3 fruit fly cellular contexts compared by ENCODE assay signal in the genomic region with DNA sequence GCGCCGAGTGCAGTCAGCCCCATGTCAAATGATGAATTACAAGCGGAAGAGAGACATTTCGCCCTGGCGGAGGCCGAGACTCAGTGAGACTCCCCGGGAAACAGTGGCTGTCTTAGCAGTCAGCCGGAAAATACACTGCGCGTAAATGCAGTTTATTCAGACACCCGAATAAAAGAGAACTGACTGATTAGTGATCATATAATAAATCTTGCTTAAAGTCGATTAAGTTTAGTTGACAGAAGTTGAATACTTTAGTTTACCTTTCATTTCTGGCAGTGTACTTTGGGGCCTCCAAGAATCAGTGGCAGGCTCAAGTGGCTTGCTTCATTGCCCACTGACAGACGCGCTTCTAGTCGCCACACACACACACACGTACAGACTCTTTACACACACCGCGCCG.
TF ChIP-seq lines count a peak whose summit lies in the region.

No protein-coding gene starts in this region.

TF ChIP-seq in whole organism, embryonic, 481 proteins besides CTCF, POLR2A, EP300 and RAD21 (continued from another document and continues in another):
- no peak for TF ChIP-seq Nf-YB (GFP tag; optimal IDR thresholded peaks at IDR 0.05; lab: Kevin White, UChicago)
- peak; percentile 15 for TF ChIP-seq CG10267 (tag; optimal IDR thresholded peaks at IDR 0.05; lab: Kevin White, UChicago)
- TF ChIP-seq Dll (GFP tag; IDR thresholded peaks at IDR 0.05; lab: Robert Waterston, UW; ENCODE audit: partially characterized antibody), result no peak
- no peak for TF ChIP-seq sd (tag; optimal IDR thresholded peaks at IDR 0.05; lab: Kevin White, UChicago)
- no peak for TF ChIP-seq CG7786 (GFP tag; optimal IDR thresholded peaks at IDR 0.05; lab: Kevin White, UChicago)
- no peak for TF ChIP-seq CG5245 (GFP tag; optimal IDR thresholded peaks at IDR 0.05; lab: Kevin White, UChicago)
- no peak for TF ChIP-seq CG6813 (GFP tag; optimal IDR thresholded peaks at IDR 0.05; lab: Kevin White, UChicago)
- TF ChIP-seq CG13775 (GFP tag; optimal IDR thresholded peaks at IDR 0.05; lab: Kevin White, UChicago), result peak; percentile 24
- TF ChIP-seq bowl (GFP tag; IDR thresholded peaks at IDR 0.05; lab: Robert Waterston, UW), result no peak
- TF ChIP-seq CG42726 (GFP tag; IDR thresholded peaks at IDR 0.05; lab: Robert Waterston, UW; ENCODE audit: partially characterized antibody), result no peak
- TF ChIP-seq ken (GFP tag; IDR thresholded peaks at IDR 0.05; lab: Robert Waterston, UW), result 0 out of 3 replicates have a peak, but pooled peaks have one; percentile 5
- TF ChIP-seq Mes4 (GFP tag; optimal IDR thresholded peaks at IDR 0.05; lab: Kevin White, UChicago), result no peak
- no peak for TF ChIP-seq CG9797 (GFP tag; optimal IDR thresholded peaks at IDR 0.05; lab: Kevin White, UChicago)
- peak; percentile 57; the same call in 1 of the 2 replicates for TF ChIP-seq Xrp1 (GFP tag; IDR thresholded peaks at IDR 0.05; lab: Robert Waterston, UW)
- no peak for TF ChIP-seq CG12769 (tag; optimal IDR thresholded peaks at IDR 0.05; lab: Kevin White, UChicago)
- TF ChIP-seq mam (GFP tag; optimal IDR thresholded peaks at IDR 0.05; lab: Kevin White, UChicago), result no peak
- no peak for TF ChIP-seq exex (tag; optimal IDR thresholded peaks at IDR 0.05; lab: Kevin White, UChicago)
- TF ChIP-seq CG13296 (GFP tag; optimal IDR thresholded peaks at IDR 0.05; lab: Kevin White, UChicago), result no peak
- no peak for TF ChIP-seq CG3065 (GFP tag; optimal IDR thresholded peaks at IDR 0.05; lab: Kevin White, UChicago)
- no peak for TF ChIP-seq Aef1 (GFP tag; IDR thresholded peaks at IDR 0.05; lab: Robert Waterston, UW)
- no peak for TF ChIP-seq CG13894 (tag; optimal IDR thresholded peaks at IDR 0.05; lab: Kevin White, UChicago)
- no peak for TF ChIP-seq pan (optimal IDR thresholded peaks at IDR 0.05; lab: Kevin White, UChicago)
- no peak for TF ChIP-seq pan (GFP tag; optimal IDR thresholded peaks at IDR 0.05 in 1 of 2, IDR thresholded peaks at IDR 0.05 in 1 of 2)
- TF ChIP-seq dm (GFP tag; optimal IDR thresholded peaks at IDR 0.05; lab: Kevin White, UChicago), result no peak
- no peak for TF ChIP-seq tap (tag; optimal IDR thresholded peaks at IDR 0.05; lab: Kevin White, UChicago)
- 0 out of 2 replicates have a peak, but pooled peaks have one; percentile 18 for TF ChIP-seq ttk (GFP tag; IDR thresholded peaks at IDR 0.05; lab: Robert Waterston, UW)
- no peak for TF ChIP-seq seq (GFP tag; IDR thresholded peaks at IDR 0.05; lab: Robert Waterston, UW)
- no peak for TF ChIP-seq CoRest (tag; optimal IDR thresholded peaks at IDR 0.05; lab: Kevin White, UChicago)
- peak; percentile 59; the same call in 1 of the 3 replicates for TF ChIP-seq ci (GFP tag; IDR thresholded peaks at IDR 0.05; lab: Robert Waterston, UW)
- TF ChIP-seq pnt (GFP tag; optimal IDR thresholded peaks at IDR 0.05; lab: Kevin White, UChicago), result no peak
- no peak for TF ChIP-seq CG2116 (GFP tag; optimal IDR thresholded peaks at IDR 0.05; lab: Kevin White, UChicago)
- no peak for TF ChIP-seq grau (tag; optimal IDR thresholded peaks at IDR 0.05; lab: Kevin White, UChicago)
- TF ChIP-seq CG15269 (tag; optimal IDR thresholded peaks at IDR 0.05; lab: Kevin White, UChicago), result no peak
- TF ChIP-seq hkb (optimal IDR thresholded peaks at IDR 0.05; lab: Kevin White, UChicago), result no peak
- no peak for TF ChIP-seq hkb (GFP tag; IDR thresholded peaks at IDR 0.05; lab: Robert Waterston, UW)
- no peak for TF ChIP-seq CG8089 (GFP tag; optimal IDR thresholded peaks at IDR 0.05; lab: Kevin White, UChicago)
- no peak for TF ChIP-seq crc (GFP tag; optimal IDR thresholded peaks at IDR 0.05; lab: Kevin White, UChicago)
- no peak for TF ChIP-seq CG18619 (GFP tag; optimal IDR thresholded peaks at IDR 0.05; lab: Kevin White, UChicago)
- no peak for TF ChIP-seq CG1832 (GFP tag; optimal IDR thresholded peaks at IDR 0.05; lab: Kevin White, UChicago)
- TF ChIP-seq CG7357 (GFP tag; IDR thresholded peaks at IDR 0.05; lab: Robert Waterston, UW), result no peak
- TF ChIP-seq CG13424 (tag; optimal IDR thresholded peaks at IDR 0.05; lab: Kevin White, UChicago), result no peak
- TF ChIP-seq Dip3 (GFP tag; optimal IDR thresholded peaks at IDR 0.05; lab: Kevin White, UChicago), result no peak
- no peak for TF ChIP-seq CG12942 (GFP tag; optimal IDR thresholded peaks at IDR 0.05; lab: Kevin White, UChicago)
- TF ChIP-seq klu (GFP tag; IDR thresholded peaks at IDR 0.05; lab: Robert Waterston, UW), result no peak

TF ChIP-seq in whole organism, prepupa, 60 proteins besides CTCF, POLR2A, EP300 and RAD21 (continued from another document):
- peak; percentile 50 for TF ChIP-seq Sox15 (GFP tag; optimal IDR thresholded peaks at IDR 0.05; lab: Kevin White, UChicago)
- no peak for TF ChIP-seq fd85E (GFP tag; optimal IDR thresholded peaks at IDR 0.05; lab: Kevin White, UChicago)
- TF ChIP-seq CG16779 (tag; optimal IDR thresholded peaks at IDR 0.05; lab: Kevin White, UChicago), result peak; percentile 62
- TF ChIP-seq eg (GFP tag; IDR thresholded peaks at IDR 0.05; lab: Robert Waterston, UW), result peak; percentile 73
- no peak for TF ChIP-seq dac (GFP tag; optimal IDR thresholded peaks at IDR 0.05; lab: Kevin White, UChicago)
- TF ChIP-seq lz (GFP tag; optimal IDR thresholded peaks at IDR 0.05; lab: Kevin White, UChicago), result peak; percentile 23
- TF ChIP-seq Sox14 (GFP tag; optimal IDR thresholded peaks at IDR 0.05; lab: Kevin White, UChicago), result peak; percentile 77
- TF ChIP-seq CG6276 (GFP tag; optimal IDR thresholded peaks at IDR 0.05; lab: Kevin White, UChicago), result peak; percentile 29
- no peak for TF ChIP-seq Blimp-1 (GFP tag; optimal IDR thresholded peaks at IDR 0.05; lab: Kevin White, UChicago)
- TF ChIP-seq Sox102F (GFP tag; optimal IDR thresholded peaks at IDR 0.05; lab: Kevin White, UChicago), result peak; percentile 30
- TF ChIP-seq Eip75B (GFP tag; optimal IDR thresholded peaks at IDR 0.05; lab: Kevin White, UChicago), result peak; percentile 76
- no peak for TF ChIP-seq Smox (GFP tag; optimal IDR thresholded peaks at IDR 0.05; lab: Kevin White, UChicago)
- peak; percentile 73 for TF ChIP-seq CG10631 (GFP tag; optimal IDR thresholded peaks at IDR 0.05; lab: Kevin White, UChicago)
- TF ChIP-seq acj6 (GFP tag; optimal IDR thresholded peaks at IDR 0.05; lab: Kevin White, UChicago), result peak; percentile 69
- TF ChIP-seq Lpt (GFP tag; optimal IDR thresholded peaks at IDR 0.05; lab: Kevin White, UChicago), result peak; percentile 42
- peak; percentile 61 for TF ChIP-seq dsx (GFP tag; optimal IDR thresholded peaks at IDR 0.05; lab: Kevin White, UChicago; ENCODE audit: poor library complexity, severe bottlenecking)
- TF ChIP-seq CG3919 (GFP tag; optimal IDR thresholded peaks at IDR 0.05; lab: Kevin White, UChicago), result peak; percentile 80
- TF ChIP-seq CG31627 (GFP tag; optimal IDR thresholded peaks at IDR 0.05; lab: Kevin White, UChicago), result peak; percentile 37
- TF ChIP-seq Gug (GFP tag; IDR thresholded peaks at IDR 0.05; lab: Robert Waterston, UW), result peak; percentile 56; the same call in 1 of the 2 replicates
- no peak for TF ChIP-seq Eip93F (GFP tag; optimal IDR thresholded peaks at IDR 0.05; lab: Kevin White, UChicago)
- peak; percentile 55 for TF ChIP-seq CG11762 (GFP tag; optimal IDR thresholded peaks at IDR 0.05; lab: Kevin White, UChicago; ENCODE audit: insufficient read depth)
- TF ChIP-seq CG6808 (GFP tag; optimal IDR thresholded peaks at IDR 0.05; lab: Kevin White, UChicago), result peak; percentile 77
- TF ChIP-seq Met (GFP tag; optimal IDR thresholded peaks at IDR 0.05; lab: Kevin White, UChicago), result peak; percentile 59
- TF ChIP-seq CG3032 (tag; optimal IDR thresholded peaks at IDR 0.05; lab: Kevin White, UChicago), result peak; percentile 74
- peak; percentile 91 for TF ChIP-seq Eip78C (GFP tag; lab: Kevin White, UChicago)
- no peak for TF ChIP-seq fkh (GFP tag; optimal IDR thresholded peaks at IDR 0.05; lab: Kevin White, UChicago)
- peak; percentile 75 for TF ChIP-seq achi (GFP tag; optimal IDR thresholded peaks at IDR 0.05; lab: Kevin White, UChicago)
- TF ChIP-seq pdm3 (GFP tag; optimal IDR thresholded peaks at IDR 0.05; lab: Kevin White, UChicago), result peak; percentile 67
- no peak for TF ChIP-seq CG6854 (GFP tag; optimal IDR thresholded peaks at IDR 0.05; lab: Kevin White, UChicago)
- TF ChIP-seq fd59A (GFP tag; optimal IDR thresholded peaks at IDR 0.05; lab: Kevin White, UChicago), result peak; percentile 54
- TF ChIP-seq CG6792 (GFP tag; optimal IDR thresholded peaks at IDR 0.05; lab: Kevin White, UChicago), result peak; percentile 67
- TF ChIP-seq CG11902 (GFP tag; optimal IDR thresholded peaks at IDR 0.05; lab: Kevin White, UChicago), result peak; percentile 18
- TF ChIP-seq svp (GFP tag; lab: Kevin White, UChicago), result peak; percentile 65
- no peak for TF ChIP-seq Ets21C (GFP tag; optimal IDR thresholded peaks at IDR 0.05; lab: Kevin White, UChicago)
- no peak for TF ChIP-seq CG11294 (GFP tag; IDR thresholded peaks at IDR 0.05; lab: Robert Waterston, UW)
- TF ChIP-seq esn (GFP tag; optimal IDR thresholded peaks at IDR 0.05; lab: Kevin White, UChicago), result peak; percentile 63
- TF ChIP-seq CG1621 (tag; optimal IDR thresholded peaks at IDR 0.05; lab: Kevin White, UChicago), result peak; percentile 79
- TF ChIP-seq CG32006 (GFP tag; optimal IDR thresholded peaks at IDR 0.05; lab: Kevin White, UChicago), result peak; percentile 75

TF ChIP-seq in whole organism, wandering third instar larva, 38 proteins besides CTCF, POLR2A, EP300 and RAD21 (continued from another document):
- no peak for TF ChIP-seq sv (GFP tag; optimal IDR thresholded peaks at IDR 0.05; lab: Kevin White, UChicago)
- no peak for TF ChIP-seq GATAd (GFP tag; optimal IDR thresholded peaks at IDR 0.05; lab: Kevin White, UChicago)
- TF ChIP-seq usp (GFP tag; optimal IDR thresholded peaks at IDR 0.05; lab: Kevin White, UChicago), result no peak
TF ChIP-seq in whole organism, wandering third instar larva: peak in this region for 9.
